Worm (Caenorhabditis elegans): ENCODE measurements around the gene grsp-1.

The grsp-1 gene

DNA sequence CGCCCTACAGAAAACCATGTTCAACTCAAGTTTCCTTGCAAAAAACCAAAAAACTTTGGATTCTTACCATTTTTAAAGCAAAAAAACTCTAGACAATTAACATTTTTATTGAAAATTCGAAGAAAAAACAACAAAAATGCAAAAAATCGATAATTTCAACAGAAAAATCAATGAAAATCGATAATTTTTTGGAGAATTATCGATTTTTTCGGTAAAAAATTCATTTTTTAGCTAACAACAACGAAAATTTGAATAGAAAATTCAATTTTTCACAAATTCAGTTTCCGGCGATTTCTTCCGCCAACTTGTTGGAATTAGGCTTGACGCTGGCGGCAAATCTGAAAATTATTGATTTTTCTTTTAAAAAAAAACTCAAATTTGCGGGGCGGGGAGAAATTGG lies 23.7 kb downstream of the grsp-1 start:
- TF ChIP-seq lsy-27 (tag; optimal IDR thresholded peaks at IDR 0.05; ENCODE audit: borderline replicate concordance, insufficient read depth) (no peak), bed-1 (GFP tag; IDR thresholded peaks at IDR 0.05) (0 out of 2 replicates have a peak, but pooled peaks have one; percentile 39), Y53G8AR.9 (GFP tag; conservative IDR thresholded peaks at IDR 0.05) (no peak)

DNA sequence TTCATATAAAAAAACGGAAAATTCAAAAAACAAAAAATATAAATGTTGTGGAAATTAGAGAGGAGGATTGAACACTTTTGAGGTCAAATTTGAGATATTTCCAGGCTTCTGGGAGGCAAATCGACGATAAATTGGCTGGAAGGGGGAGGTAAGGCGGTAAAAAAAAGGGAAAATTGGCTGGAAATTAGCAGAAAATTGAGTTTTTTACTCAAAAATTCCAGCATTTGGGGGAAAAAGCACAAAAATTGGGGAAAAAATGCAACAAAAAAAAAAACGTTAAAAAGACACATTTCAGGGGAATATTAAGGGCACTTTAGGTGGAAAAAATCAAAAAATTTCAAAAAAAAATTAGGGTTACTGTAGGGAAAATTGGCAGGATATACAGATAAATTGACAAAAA lies 24.9 kb downstream of the grsp-1 start:
- no peak for TF ChIP-seq B0261.1 (tag; optimal IDR thresholded peaks at IDR 0.05)
- TF ChIP-seq efl-1 (GFP tag; optimal IDR thresholded peaks at IDR 0.05), result no peak
- TF ChIP-seq C17E4.6 (GFP tag; IDR thresholded peaks at IDR 0.05), result no peak
- no peak for TF ChIP-seq F49E8.2 (tag; optimal IDR thresholded peaks at IDR 0.05; ENCODE audit: insufficient read depth)
- TF ChIP-seq attf-5 (GFP tag; optimal IDR thresholded peaks at IDR 0.05), result no peak
- TF ChIP-seq F39B2.1 (GFP tag; IDR thresholded peaks at IDR 0.05), result no peak
- TF ChIP-seq Y53F4B.3 (GFP tag; IDR thresholded peaks at IDR 0.05), result no peak
- no peak for TF ChIP-seq die-1 (tag; optimal IDR thresholded peaks at IDR 0.05)
- no peak for TF ChIP-seq gei-17 (GFP tag; optimal IDR thresholded peaks at IDR 0.05)
- TF ChIP-seq ztf-26 (tag; optimal IDR thresholded peaks at IDR 0.05), result no peak
- no peak for TF ChIP-seq F55B11.4 (tag; optimal IDR thresholded peaks at IDR 0.05; ENCODE audit: borderline replicate concordance, insufficient read depth)
- no peak for TF ChIP-seq akir-1 (GFP tag; optimal IDR thresholded peaks at IDR 0.05)
- no peak for TF ChIP-seq nhr-27 (tag; optimal IDR thresholded peaks at IDR 0.05)

DNA sequence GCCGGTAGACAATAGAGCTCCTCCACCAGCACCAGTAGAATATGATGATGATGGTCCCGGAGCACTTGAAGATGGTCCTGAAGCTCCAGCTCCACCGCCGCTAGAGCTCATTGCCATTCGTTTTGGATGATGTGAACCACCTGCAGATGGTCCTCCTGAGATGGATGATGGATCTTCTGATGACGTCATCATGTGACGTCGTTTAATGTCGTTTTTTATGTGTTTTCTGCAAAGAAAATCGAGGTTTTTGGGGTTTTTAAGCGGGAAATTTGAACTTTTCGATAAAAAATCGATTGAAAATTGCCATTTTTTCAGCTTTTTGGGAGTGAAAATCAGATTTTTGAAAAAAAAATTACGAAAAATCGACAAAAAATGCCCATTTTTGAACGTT lies 26.9 kb downstream of the grsp-1 start:
- no peak for TF ChIP-seq B0019.2 (GFP tag; conservative IDR thresholded peaks at IDR 0.05)
- TF ChIP-seq F39B2.1 (GFP tag; IDR thresholded peaks at IDR 0.05), result peak; percentile 36; the same call in 1 of the 2 replicates

DNA sequence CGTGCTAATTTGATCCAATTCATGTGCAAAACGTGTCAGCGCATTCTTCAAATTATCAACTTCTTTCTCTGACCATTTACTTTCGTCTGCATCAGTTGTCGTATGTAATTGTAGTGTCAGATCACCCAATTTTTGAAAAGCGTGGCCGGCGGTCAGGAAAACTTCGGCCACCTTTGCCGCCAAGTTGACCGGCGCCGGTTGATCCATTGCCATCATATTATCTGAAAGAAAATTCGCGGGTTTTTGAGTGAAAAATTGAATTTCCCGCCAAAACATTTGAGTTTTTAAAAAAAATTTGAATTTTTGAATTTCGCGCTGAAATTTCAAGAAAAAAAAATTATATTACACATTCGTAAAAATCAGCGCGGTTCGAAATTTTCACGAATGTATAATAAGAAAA lies 28.6 kb downstream of the grsp-1 start:
- TF ChIP-seq ccch-3 (GFP tag; optimal IDR thresholded peaks at IDR 0.05) (no peak), Y53G8AR.9 (GFP tag; conservative IDR thresholded peaks at IDR 0.05) (no peak), ceh-58 (GFP tag; IDR thresholded peaks at IDR 0.05) (0 out of 2 replicates have a peak, but pooled peaks have one; percentile 43), Y56A3A.18 (GFP tag; IDR thresholded peaks at IDR 0.05) (no peak), madf-10 (tag; optimal IDR thresholded peaks at IDR 0.05) (no peak)

DNA sequence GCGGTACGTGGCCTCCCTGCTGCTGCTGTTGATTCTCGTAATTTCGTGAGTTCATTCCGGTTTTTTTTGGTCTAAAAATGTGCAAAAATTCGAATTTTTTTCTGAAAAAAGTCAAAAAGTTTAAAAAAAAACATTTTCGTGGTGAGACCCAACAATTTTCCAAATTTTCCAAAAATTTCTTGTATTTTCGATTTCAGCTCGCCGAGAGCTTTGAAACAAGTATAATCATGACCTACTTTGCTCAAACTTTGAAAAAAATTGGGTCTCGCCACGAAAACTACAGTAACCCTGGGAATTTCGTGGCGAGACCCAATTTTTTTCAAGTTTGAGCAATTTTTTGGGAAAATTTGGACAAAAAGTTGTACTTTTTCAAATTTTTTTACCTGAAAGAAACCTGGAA lies 31.5 kb downstream of the grsp-1 start, which contains the start of gene Y43F8C.6:
TSS of gene Y43F8C.6 (minus strand) at position 101 of the 400 bp plus-strand sequence.
- TF ChIP-seq F33H1.4 (GFP tag; IDR thresholded peaks at IDR 0.05) (peak; percentile 46), tbx-9 (tag; optimal IDR thresholded peaks at IDR 0.05; ENCODE audit: borderline replicate concordance) (no peak)

DNA sequence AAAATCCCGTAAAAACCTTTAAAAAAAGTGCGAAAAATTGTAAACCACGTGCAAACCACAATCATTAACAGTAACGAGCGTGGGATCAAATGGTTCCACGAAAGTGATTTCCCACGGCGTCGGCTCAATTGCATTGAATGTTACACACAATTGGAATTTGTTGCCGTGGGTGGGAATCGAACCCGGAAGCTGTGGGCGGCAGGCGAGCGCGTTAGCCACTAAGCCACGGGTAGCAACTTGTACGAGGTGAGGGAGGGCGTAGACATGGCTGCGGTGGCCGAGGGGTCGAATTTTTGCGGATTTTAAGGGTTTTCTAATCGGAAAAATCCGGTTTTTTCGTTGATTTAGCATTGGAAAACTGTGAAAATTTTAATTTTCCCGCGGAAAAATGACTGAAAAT lies 33.7 kb downstream of the grsp-1 start:
- TF ChIP-seq hmg-20 (GFP tag; IDR thresholded peaks at IDR 0.05) (peak; percentile 89), attf-5 (GFP tag; optimal IDR thresholded peaks at IDR 0.05) (peak; percentile 76), nhr-27 (tag; optimal IDR thresholded peaks at IDR 0.05) (peak; percentile 89), rpc-1 (optimal IDR thresholded peaks at IDR 0.05) (peak; percentile 90), rpc-1 (tag; optimal IDR thresholded peaks at IDR 0.05) (peak; percentile 86), cebp-2 (GFP tag; IDR thresholded peaks at IDR 0.05) (peak; percentile 92), ceh-58 (GFP tag; IDR thresholded peaks at IDR 0.05) (peak; percentile 90; the same call in 1 of the 2 replicates), aptf-3 (GFP tag; IDR thresholded peaks at IDR 0.05) (peak; percentile 90; the same call in 1 of the 2 replicates), ccch-3 (GFP tag; optimal IDR thresholded peaks at IDR 0.05) (no peak), efl-1 (GFP tag; optimal IDR thresholded peaks at IDR 0.05) (peak; percentile 27), gei-17 (GFP tag; optimal IDR thresholded peaks at IDR 0.05) (peak; percentile 71), ceh-40 (GFP tag; IDR thresholded peaks at IDR 0.05) (no peak), pha-4 (tag; optimal IDR thresholded peaks at IDR 0.05) (no peak), lin-54 (GFP tag; optimal IDR thresholded peaks at IDR 0.05) (peak; percentile 89), zfh-2 (GFP tag; conservative IDR thresholded peaks at IDR 0.05) (peak; percentile 94), attf-6 (GFP tag; IDR thresholded peaks at IDR 0.05) (peak; percentile 85), die-1 (tag; optimal IDR thresholded peaks at IDR 0.05) (peak; percentile 94), tbp1 (GFP tag; optimal IDR thresholded peaks at IDR 0.05) (peak; percentile 100), nhr-120 (GFP tag; IDR thresholded peaks at IDR 0.05) (peak; percentile 91; the same call in 1 of the 2 replicates), F57C9.4 (tag; optimal IDR thresholded peaks at IDR 0.05) (no peak), mcd-1 (GFP tag; IDR thresholded peaks at IDR 0.05) (peak; percentile 81), snpc-1.3 (tag; optimal IDR thresholded peaks at IDR 0.05; ENCODE audit: insufficient read depth) (peak; percentile 94), C06A6.2 (GFP tag; conservative IDR thresholded peaks at IDR 0.05) (peak; percentile 73)
